Fruit fly (Drosophila melanogaster) whole organism, prepupa: ENCODE data around the gene CG11983.

ENCODE experiments used
- CG10631 ChIP-seq: fragments of 200-800 bp; sonication (Bioruptor generic); optimal IDR thresholded peaks from 2 replicates; lab custom pipeline; 2016; ENCODE audit warnings: missing biosample characterization, missing genetic modification characterization
- CG11294 ChIP-seq: fragments of 200-800 bp; sonication (Bioruptor generic); IDR thresholded peaks from 2 replicates; pipeline ENCODE4 v1.3.6; 2022; ENCODE audit warnings: missing biosample characterization, missing genetic modification characterization
- CG11762 ChIP-seq: fragments of 200-800 bp; sonication (Bioruptor generic); optimal IDR thresholded peaks from 3 replicates; lab custom pipeline; 2016; ENCODE audit warnings: missing biosample characterization, missing genetic modification characterization; ENCODE audit not compliant: insufficient read depth
- CG1621 ChIP-seq: fragments of 200-800 bp; sonication (Bioruptor generic); optimal IDR thresholded peaks from 3 replicates; lab custom pipeline; 2018; ENCODE audit warnings: missing biosample characterization, mild to moderate bottlenecking, missing genetic modification characterization
- CG16779 ChIP-seq: fragments of 200-800 bp; sonication (Bioruptor generic); optimal IDR thresholded peaks from 3 replicates; lab custom pipeline; 2017; ENCODE audit warnings: missing biosample characterization, mild to moderate bottlenecking, missing genetic modification characterization
- CG3032 ChIP-seq: fragments of 200-800 bp; optimal IDR thresholded peaks from 2 replicates; lab custom pipeline; 2019; ENCODE audit warnings: missing biosample characterization, mild to moderate bottlenecking, missing genetic modification characterization, moderate library complexity
- CG31627 ChIP-seq: fragments of 200-800 bp; sonication (Bioruptor generic); optimal IDR thresholded peaks from 3 replicates; lab custom pipeline; 2016; ENCODE audit warnings: missing biosample characterization, missing genetic modification characterization
- CG32006 ChIP-seq: fragments of 200-800 bp; sonication (Bioruptor generic); optimal IDR thresholded peaks from 3 replicates; lab custom pipeline; 2017; ENCODE audit warnings: missing biosample characterization, mild to moderate bottlenecking, missing genetic modification characterization
- CG3919 ChIP-seq: fragments of 200-800 bp; sonication (Bioruptor generic); optimal IDR thresholded peaks from 3 replicates; lab custom pipeline; 2016; ENCODE audit warnings: missing biosample characterization, missing genetic modification characterization
- CG6163 ChIP-seq: fragments of 200-800 bp; sonication (Bioruptor generic); IDR thresholded peaks from 3 replicates; pipeline ENCODE4 v1.3.6; 2022; ENCODE audit warnings: missing biosample characterization, missing genetic modification characterization
- CG6276 ChIP-seq: fragments of 200-800 bp; sonication (Bioruptor generic); optimal IDR thresholded peaks from 2 replicates; lab custom pipeline; 2017; ENCODE audit warnings: missing biosample characterization, mild to moderate bottlenecking, missing genetic modification characterization
- CG6792 ChIP-seq: fragments of 200-800 bp; sonication (Bioruptor generic); optimal IDR thresholded peaks from 3 replicates; lab custom pipeline; 2016; ENCODE audit warnings: missing biosample characterization, missing genetic modification characterization
- CG6854 ChIP-seq: fragments of 200-800 bp; sonication (Bioruptor generic); optimal IDR thresholded peaks from 2 replicates; lab custom pipeline; 2017; ENCODE audit warnings: missing biosample characterization, mild to moderate bottlenecking, missing genetic modification characterization
- CG7368 ChIP-seq: fragments of 200-800 bp; sonication (Bioruptor generic); optimal IDR thresholded peaks from 3 replicates; lab custom pipeline; 2016; ENCODE audit warnings: missing biosample characterization, missing genetic modification characterization
- CG8119 ChIP-seq: fragments of 200-800 bp; sonication (Bioruptor generic); IDR thresholded peaks from 3 replicates; pipeline ENCODE4 v1.3.6; 2022; ENCODE audit warnings: missing biosample characterization, missing genetic modification characterization
- CG8632 ChIP-seq: fragments of 200-800 bp; sonication (Bioruptor generic); optimal IDR thresholded peaks from 3 replicates; lab custom pipeline; 2016; ENCODE audit warnings: missing biosample characterization, missing genetic modification characterization
- CG9139 ChIP-seq: fragments of 200-800 bp; sonication (Bioruptor generic); optimal IDR thresholded peaks from 3 replicates; lab custom pipeline; 2017; ENCODE audit warnings: missing biosample characterization, mild to moderate bottlenecking, missing genetic modification characterization
- Eip75B ChIP-seq: fragments of 200-800 bp; sonication (Bioruptor generic); optimal IDR thresholded peaks from 3 replicates; lab custom pipeline; 2016; ENCODE audit warnings: missing biosample characterization, missing genetic modification characterization
- Eip93F ChIP-seq: fragments of 200-800 bp; sonication (Bioruptor generic); optimal IDR thresholded peaks from 2 replicates; lab custom pipeline; 2016; ENCODE audit warnings: missing biosample characterization, mild to moderate bottlenecking, missing genetic modification characterization
- Ets96B ChIP-seq: fragments of 200-800 bp; optimal IDR thresholded peaks from 2 replicates; lab custom pipeline; 2019; ENCODE audit warnings: missing biosample characterization, mild to moderate bottlenecking, missing genetic modification characterization, moderate library complexity
- Hr38 ChIP-seq: sonication (Bioruptor generic); optimal IDR thresholded peaks from 2 replicates; lab custom pipeline; 2016; ENCODE audit warnings: missing biosample characterization, missing genetic modification characterization
- Hr39 ChIP-seq: fragments of 200-800 bp; sonication (Bioruptor generic); optimal IDR thresholded peaks from 2 replicates; lab custom pipeline; 2016; ENCODE audit warnings: missing biosample characterization, missing genetic modification characterization
- Hr4 ChIP-seq: fragments of 200-800 bp; sonication (Bioruptor generic); optimal IDR thresholded peaks from 3 replicates; lab custom pipeline; 2016; ENCODE audit warnings: missing biosample characterization, missing genetic modification characterization
- Lpt ChIP-seq: fragments of 200-800 bp; sonication (Bioruptor generic); optimal IDR thresholded peaks from 3 replicates; lab custom pipeline; 2016; ENCODE audit warnings: missing biosample characterization, missing genetic modification characterization
- Met ChIP-seq: fragments of 200-800 bp; sonication (Bioruptor generic); optimal IDR thresholded peaks from 3 replicates; lab custom pipeline; 2016; ENCODE audit warnings: missing biosample characterization, missing genetic modification characterization
- OdsH ChIP-seq: fragments of 200-800 bp; sonication (Bioruptor generic); optimal IDR thresholded peaks from 3 replicates; lab custom pipeline; 2016; ENCODE audit warnings: missing biosample characterization, missing genetic modification characterization
- Smox ChIP-seq: fragments of 200-800 bp; sonication (Bioruptor generic); optimal IDR thresholded peaks from 3 replicates; lab custom pipeline; 2016; ENCODE audit warnings: missing biosample characterization, missing genetic modification characterization
- Sox102F ChIP-seq: fragments of 200-800 bp; sonication (Bioruptor generic); optimal IDR thresholded peaks from 2 replicates; lab custom pipeline; 2016; ENCODE audit warnings: missing biosample characterization, mild to moderate bottlenecking, missing genetic modification characterization
- Sox14 ChIP-seq: fragments of 200-800 bp; sonication (Bioruptor generic); optimal IDR thresholded peaks from 3 replicates; lab custom pipeline; 2016; ENCODE audit warnings: missing biosample characterization, missing genetic modification characterization
- Sox15 ChIP-seq: fragments of 200-800 bp; sonication (Bioruptor generic); optimal IDR thresholded peaks from 3 replicates; lab custom pipeline; 2016; ENCODE audit warnings: missing biosample characterization, missing genetic modification characterization
- achi ChIP-seq: fragments of 200-800 bp; sonication (Bioruptor generic); optimal IDR thresholded peaks from 3 replicates; lab custom pipeline; 2016; ENCODE audit warnings: missing biosample characterization, missing genetic modification characterization
- acj6 ChIP-seq: fragments of 200-800 bp; sonication (Bioruptor generic); optimal IDR thresholded peaks from 3 replicates; lab custom pipeline; 2016; ENCODE audit warnings: missing biosample characterization, missing genetic modification characterization
- cyc ChIP-seq: fragments of 200-800 bp; sonication (Bioruptor generic); optimal IDR thresholded peaks from 3 replicates; lab custom pipeline; 2016; ENCODE audit warnings: missing biosample characterization, missing genetic modification characterization
- dac ChIP-seq: fragments of 200-800 bp; sonication (Bioruptor generic); optimal IDR thresholded peaks from 2 replicates; lab custom pipeline; 2017; ENCODE audit warnings: missing biosample characterization, mild to moderate bottlenecking, missing genetic modification characterization
- dsx ChIP-seq: fragments of 200-800 bp; optimal IDR thresholded peaks from 3 replicates; lab custom pipeline; 2019; ENCODE audit warnings: missing biosample characterization, mild to moderate bottlenecking, missing genetic modification characterization, moderate library complexity; ENCODE audit not compliant: poor library complexity, severe bottlenecking
- eg ChIP-seq: fragments of 200-800 bp; sonication (Bioruptor generic); IDR thresholded peaks from 3 replicates; pipeline ENCODE4 v1.3.6; 2022; ENCODE audit warnings: missing biosample characterization, missing genetic modification characterization
- esn ChIP-seq: fragments of 200-800 bp; sonication (Bioruptor generic); optimal IDR thresholded peaks from 2 replicates; lab custom pipeline; 2016; ENCODE audit warnings: missing biosample characterization, mild to moderate bottlenecking, missing genetic modification characterization, moderate library complexity
- fd59A ChIP-seq: fragments of 200-800 bp; sonication (Bioruptor generic); optimal IDR thresholded peaks from 2 replicates; lab custom pipeline; 2017; ENCODE audit warnings: missing biosample characterization, mild to moderate bottlenecking, missing genetic modification characterization, missing genetic modification reagents
- fd85E ChIP-seq: fragments of 200-800 bp; sonication (Bioruptor generic); optimal IDR thresholded peaks from 3 replicates; lab custom pipeline; 2016; ENCODE audit warnings: missing biosample characterization, missing genetic modification characterization
- fkh ChIP-seq: fragments of 200-800 bp; sonication (Bioruptor generic); optimal IDR thresholded peaks from 3 replicates; lab custom pipeline; 2017; ENCODE audit warnings: missing biosample characterization, mild to moderate bottlenecking, missing genetic modification characterization, moderate library complexity
- lz ChIP-seq: fragments of 200-800 bp; sonication (Bioruptor generic); optimal IDR thresholded peaks from 3 replicates; lab custom pipeline; 2016; ENCODE audit warnings: missing biosample characterization, missing genetic modification characterization
- pdm3 ChIP-seq: fragments of 200-800 bp; sonication (Bioruptor generic); optimal IDR thresholded peaks from 3 replicates; lab custom pipeline; 2016; ENCODE audit warnings: missing biosample characterization, missing genetic modification characterization
- salr ChIP-seq, 2 experiments: fragments of 200-800 bp; sonication (Bioruptor generic); optimal IDR thresholded peaks; 3 replicates each; lab custom pipeline; 2016 to 2018; ENCODE audit warnings: missing biosample characterization in 2 of 2, missing genetic modification characterization in 2 of 2, mild to moderate bottlenecking in 1 of 2
- topi ChIP-seq: fragments of 200-800 bp; sonication (Bioruptor generic); optimal IDR thresholded peaks from 3 replicates; lab custom pipeline; 2016; ENCODE audit warnings: missing biosample characterization, missing genetic modification characterization
- vri ChIP-seq: fragments of 200-800 bp; sonication (Bioruptor generic); optimal IDR thresholded peaks from 3 replicates; lab custom pipeline; 2016; ENCODE audit warnings: missing biosample characterization, mild to moderate bottlenecking, missing genetic modification characterization

Gene CG11983

DNA sequence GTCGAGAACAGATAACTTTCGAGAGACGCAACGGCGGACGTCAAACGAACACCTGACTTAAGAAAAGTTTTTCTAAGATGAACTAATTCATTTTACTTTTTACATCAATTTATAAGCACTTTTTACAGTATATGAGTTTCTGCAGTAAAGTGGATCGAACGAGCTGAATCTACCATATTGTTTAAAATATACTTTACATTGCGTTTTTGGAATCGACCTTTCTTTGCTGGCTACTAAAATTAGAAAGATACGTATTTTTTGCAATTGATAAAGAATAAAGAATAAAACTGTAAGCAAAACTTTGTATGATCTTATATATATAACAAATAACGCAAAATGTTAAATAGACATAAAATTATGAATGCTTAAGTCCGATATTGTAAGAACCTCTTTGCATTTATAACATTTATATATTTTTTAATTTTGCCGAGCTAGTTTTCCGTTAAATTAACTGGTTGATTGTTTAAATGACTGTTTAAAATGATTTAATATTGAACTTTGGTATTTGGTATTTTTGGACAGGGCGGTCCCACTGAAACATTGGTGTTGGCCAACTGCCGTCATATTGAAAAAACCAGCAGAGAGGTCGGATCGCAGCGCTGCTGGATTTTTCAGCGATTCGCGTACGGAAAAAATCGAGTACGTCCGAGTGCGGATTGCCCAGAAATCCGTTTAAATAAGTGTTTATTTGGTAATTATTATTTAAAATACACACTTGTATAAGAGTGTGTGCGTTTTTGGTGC, 44.0 kb downstream of the CG11983 start, which contains the start of gene Kdm2 (continued):
- no peak for TF ChIP-seq CG9139
- TF ChIP-seq achi (GFP tag; lab: Kevin White, UChicago): no peak
- no peak for TF ChIP-seq Hr38 (GFP tag; lab: Kevin White, UChicago)
- TF ChIP-seq CG8119: no peak
- no peak for TF ChIP-seq CG11294 (GFP tag; lab: Robert Waterston, UW)
- no peak for TF ChIP-seq CG16779 (tag; lab: Kevin White, UChicago)
- TF ChIP-seq CG31627 (GFP tag; lab: Kevin White, UChicago): no peak
- TF ChIP-seq CG6163 (GFP tag; lab: Robert Waterston, UW): no peak
- no peak for TF ChIP-seq Hr4 (GFP tag; lab: Kevin White, UChicago)
- no peak for TF ChIP-seq CG3919 (GFP tag; lab: Kevin White, UChicago)
- no peak for TF ChIP-seq CG8632 (GFP tag; lab: Kevin White, UChicago)
- no peak for TF ChIP-seq Sox15 (GFP tag; lab: Kevin White, UChicago)
- TF ChIP-seq Ets96B (tag; lab: Kevin White, UChicago): no peak
- no peak for TF ChIP-seq salr (GFP tag; optimal IDR thresholded peaks at IDR 0.05; lab: Kevin White, UChicago)
- no peak for TF ChIP-seq fd59A (GFP tag; lab: Kevin White, UChicago)
- no peak for TF ChIP-seq CG10631 (GFP tag; lab: Kevin White, UChicago)
- TF ChIP-seq vri (GFP tag; lab: Kevin White, UChicago): no peak
- TF ChIP-seq dac (GFP tag; lab: Kevin White, UChicago): no peak
- TF ChIP-seq Eip75B (GFP tag; lab: Kevin White, UChicago): peak; percentile 12
- TF ChIP-seq esn (GFP tag; lab: Kevin White, UChicago): peak; percentile 20
- no peak for TF ChIP-seq Met (GFP tag; lab: Kevin White, UChicago)
- TF ChIP-seq OdsH (GFP tag; lab: Kevin White, UChicago): no peak
- peak; percentile 20 for TF ChIP-seq pdm3 (GFP tag; lab: Kevin White, UChicago)
- no peak for TF ChIP-seq CG6276
- no peak for TF ChIP-seq CG6854
- TF ChIP-seq eg (GFP tag; lab: Robert Waterston, UW): no peak
- TF ChIP-seq cyc (GFP tag; lab: Kevin White, UChicago): peak; percentile 19
- no peak for TF ChIP-seq Smox
- TF ChIP-seq Sox14 (GFP tag; lab: Kevin White, UChicago): no peak
- TF ChIP-seq dsx (GFP tag; lab: Kevin White, UChicago): peak; percentile 16
- no peak for TF ChIP-seq CG11762 (GFP tag; lab: Kevin White, UChicago)
- peak; percentile 47 for TF ChIP-seq Eip93F (GFP tag; lab: Kevin White, UChicago)
- no peak for TF ChIP-seq CG6792 (GFP tag; lab: Kevin White, UChicago)
- peak; percentile 79 for TF ChIP-seq CG1621 (tag; lab: Kevin White, UChicago)

DNA sequence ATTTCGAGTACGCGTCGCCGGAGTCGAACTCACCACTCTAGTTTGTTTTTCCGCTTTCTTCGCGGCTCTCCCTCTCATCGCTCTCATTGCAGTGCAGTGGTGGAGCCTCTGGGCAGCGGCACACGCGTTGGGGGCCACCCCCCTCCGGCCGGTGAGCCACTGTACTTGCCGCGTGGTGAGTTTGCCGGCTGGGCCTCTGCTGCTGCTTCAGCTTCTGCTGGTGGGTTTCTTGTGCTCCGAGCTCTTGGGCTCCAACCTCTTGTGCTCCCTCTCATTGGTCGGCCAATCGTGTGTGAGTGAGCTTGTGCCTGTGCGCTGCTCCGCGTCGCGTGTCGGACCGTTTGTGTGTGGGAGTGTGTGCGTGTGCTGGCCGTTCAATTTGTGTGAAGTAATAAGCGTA, 44.9 kb downstream of the CG11983 start:
- TF ChIP-seq lz (GFP tag; lab: Kevin White, UChicago) (peak; percentile 31), fkh (peak; percentile 84), CG6163 (GFP tag; lab: Robert Waterston, UW) (no peak), Ets96B (tag; lab: Kevin White, UChicago) (peak; percentile 37), Hr39 (GFP tag; lab: Kevin White, UChicago) (peak; percentile 19), CG1621 (tag; lab: Kevin White, UChicago) (peak; percentile 96), CG6792 (GFP tag; lab: Kevin White, UChicago) (peak; percentile 62), CG7368 (GFP tag; lab: Kevin White, UChicago) (peak; percentile 46), CG6854 (peak; percentile 93), Sox102F (peak; percentile 66), achi (GFP tag; lab: Kevin White, UChicago) (peak; percentile 48), fd85E (GFP tag; lab: Kevin White, UChicago) (peak; percentile 50), Eip75B (GFP tag; lab: Kevin White, UChicago) (peak; percentile 66), topi (GFP tag; lab: Kevin White, UChicago) (peak; percentile 46), Met (GFP tag; lab: Kevin White, UChicago) (peak; percentile 55), Smox (peak; percentile 48), acj6 (peak; percentile 22), Lpt (GFP tag; lab: Kevin White, UChicago) (peak; percentile 79), vri (GFP tag; lab: Kevin White, UChicago) (peak; percentile 79), Hr4 (GFP tag; lab: Kevin White, UChicago) (peak; percentile 60), CG3919 (GFP tag; lab: Kevin White, UChicago) (peak; percentile 81), dac (GFP tag; lab: Kevin White, UChicago) (peak; percentile 27), CG31627 (GFP tag; lab: Kevin White, UChicago) (peak; percentile 50), CG10631 (GFP tag; lab: Kevin White, UChicago) (no peak), Eip93F (GFP tag; lab: Kevin White, UChicago) (no peak), dsx (GFP tag; lab: Kevin White, UChicago) (peak; percentile 68), CG8632 (GFP tag; lab: Kevin White, UChicago) (peak; percentile 39), cyc (GFP tag; lab: Kevin White, UChicago) (peak; percentile 45), CG3032 (tag; lab: Kevin White, UChicago) (peak; percentile 53), CG11762 (GFP tag; lab: Kevin White, UChicago) (no peak), CG32006 (GFP tag; lab: Kevin White, UChicago) (peak; percentile 57)
